Fruit fly (Drosophila melanogaster): ENCODE measurements around the gene Hsc70-2.
A peak's percentile ranks its signal among the peaks of the same experiment; 100 is the strongest.

Gene Hsc70-2

DNA sequence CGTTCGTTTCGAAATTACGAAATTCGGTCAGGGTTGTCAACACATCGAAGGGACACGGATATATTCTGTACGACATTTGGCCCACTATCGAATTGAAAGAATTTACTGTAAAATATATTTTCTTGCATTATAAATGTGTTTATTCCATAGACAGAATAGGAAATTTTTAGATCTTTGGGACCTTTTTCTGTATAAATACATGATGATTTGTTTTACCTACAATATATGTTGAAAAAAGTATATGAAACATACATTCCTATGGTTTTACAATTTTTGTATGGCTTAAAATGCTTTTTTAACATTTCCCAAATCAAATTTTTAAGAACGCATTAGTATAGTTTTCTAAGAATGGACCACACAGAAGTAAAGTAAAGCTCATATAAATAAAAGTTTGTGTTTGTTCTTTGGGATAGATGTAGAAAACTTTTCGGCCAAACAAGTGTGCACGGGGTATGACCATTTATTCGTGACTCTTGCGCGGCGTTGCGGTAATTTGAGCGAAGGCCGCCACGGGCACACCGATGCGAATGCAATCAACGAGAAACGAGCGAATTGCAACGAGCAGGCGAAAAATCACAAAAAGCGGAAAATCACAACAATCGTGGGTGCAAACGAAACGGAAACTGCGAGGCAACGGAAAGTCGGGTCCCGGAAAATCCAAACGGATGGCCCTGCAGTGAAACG, 46.9 kb upstream of the Hsc70-2 start, which contains the start of the genes CG17327, CG44194 and CG7518 (continued):
- TF ChIP-seq chif (GFP tag; optimal IDR thresholded peaks at IDR 0.05) = peak in 1 of 2 experiments; percentile 7
- TF ChIP-seq CG13123 (GFP tag; optimal IDR thresholded peaks at IDR 0.05) = no peak
- TF ChIP-seq dmrt11E (tag; optimal IDR thresholded peaks at IDR 0.05) = no peak
- no peak for TF ChIP-seq CG31441 (GFP tag; IDR thresholded peaks at IDR 0.05)
- peak; percentile 37; the same call in 1 of the 2 replicates for TF ChIP-seq bbx (GFP tag; IDR thresholded peaks at IDR 0.05; ENCODE audit: partially characterized antibody)
- no peak for TF ChIP-seq cg (GFP tag; optimal IDR thresholded peaks at IDR 0.05)
- TF ChIP-seq CHES-1-like (GFP tag; optimal IDR thresholded peaks at IDR 0.05) = peak; percentile 0
- TF ChIP-seq Atf-2 (GFP tag; optimal IDR thresholded peaks at IDR 0.05) = no peak
- TF ChIP-seq Opbp (GFP tag; IDR thresholded peaks at IDR 0.05; ENCODE audit: partially characterized antibody) = peak; percentile 47; the same call in 1 of the 3 replicates
- TF ChIP-seq HLHmδ (GFP tag; optimal IDR thresholded peaks at IDR 0.05) = no peak
- TF ChIP-seq C15 (GFP tag; IDR thresholded peaks at IDR 0.05) = no peak
- peak; percentile 47; the same call in 2 of the 3 replicates for TF ChIP-seq knrl (GFP tag; IDR thresholded peaks at IDR 0.05; ENCODE audit: partially characterized antibody)
- TF ChIP-seq Elba2 (GFP tag; optimal IDR thresholded peaks at IDR 0.05) = no peak
- TF ChIP-seq CG6654 (GFP tag; optimal IDR thresholded peaks at IDR 0.05) = no peak
- TF ChIP-seq slbo (GFP tag; IDR thresholded peaks at IDR 0.05) = peak; percentile 56
- TF ChIP-seq NfI (GFP tag; optimal IDR thresholded peaks at IDR 0.05) = no peak
- peak; percentile 58 for TF ChIP-seq CG4617 (GFP tag; optimal IDR thresholded peaks at IDR 0.05; ENCODE audit: borderline replicate concordance)
- peak in 1 of 3 experiments; percentile 52 for TF ChIP-seq lola (GFP tag; optimal IDR thresholded peaks at IDR 0.05)
- TF ChIP-seq NC2α (GFP tag; optimal IDR thresholded peaks at IDR 0.05) = no peak
- no peak for TF ChIP-seq CG2889 (GFP tag; IDR thresholded peaks at IDR 0.05)
- TF ChIP-seq sima (GFP tag; optimal IDR thresholded peaks at IDR 0.05) = no peak
- TF ChIP-seq ATbp (GFP tag; optimal IDR thresholded peaks at IDR 0.05) = no peak
- no peak for TF ChIP-seq Atf3 (GFP tag; optimal IDR thresholded peaks at IDR 0.05)
- no peak for TF ChIP-seq tna (GFP tag; IDR thresholded peaks at IDR 0.05; ENCODE audit: partially characterized antibody)
- TF ChIP-seq zfh2 (GFP tag; optimal IDR thresholded peaks at IDR 0.05) = no peak
- no peak for TF ChIP-seq CG4854 (GFP tag; optimal IDR thresholded peaks at IDR 0.05)
- no peak for TF ChIP-seq CG10959 (GFP tag; IDR thresholded peaks at IDR 0.05)
- peak; percentile 29; the same call in 1 of the 2 replicates for TF ChIP-seq Rfx (GFP tag; IDR thresholded peaks at IDR 0.05)
- TF ChIP-seq CG10366 (GFP tag; IDR thresholded peaks at IDR 0.05) = no peak
- no peak for TF ChIP-seq Ada2b (GFP tag; IDR thresholded peaks at IDR 0.05)
- TF ChIP-seq ken (GFP tag; IDR thresholded peaks at IDR 0.05) = no peak
- peak; percentile 32 for TF ChIP-seq CG13287 (GFP tag; IDR thresholded peaks at IDR 0.05; ENCODE audit: partially characterized antibody)
- no peak for TF ChIP-seq tgo (GFP tag; IDR thresholded peaks at IDR 0.05)
- no peak for TF ChIP-seq CG15073 (GFP tag; optimal IDR thresholded peaks at IDR 0.05)
- TF ChIP-seq CG6689 (GFP tag; IDR thresholded peaks at IDR 0.05) = no peak
- TF ChIP-seq Sry-δ (GFP tag; optimal IDR thresholded peaks at IDR 0.05) = peak; percentile 60
- TF ChIP-seq CG9727 (GFP tag; optimal IDR thresholded peaks at IDR 0.05) = peak; percentile 32
- no peak for TF ChIP-seq mld (GFP tag; IDR thresholded peaks at IDR 0.05; ENCODE audit: partially characterized antibody)
- TF ChIP-seq gro (GFP tag; optimal IDR thresholded peaks at IDR 0.05) = no peak
- peak; percentile 27 for TF ChIP-seq mam (GFP tag; optimal IDR thresholded peaks at IDR 0.05)
- TF ChIP-seq pita (GFP tag; optimal IDR thresholded peaks at IDR 0.05) = no peak
- TF ChIP-seq tll (GFP tag; optimal IDR thresholded peaks at IDR 0.05) = peak in 1 of 2 experiments; percentile 25
- no peak for TF ChIP-seq Bdp1 (GFP tag; optimal IDR thresholded peaks at IDR 0.05)
- peak; percentile 5 for TF ChIP-seq fd96Cb (tag; optimal IDR thresholded peaks at IDR 0.05)
- peak; percentile 96 for TF ChIP-seq ssp (GFP tag; IDR thresholded peaks at IDR 0.05)
- no peak for TF ChIP-seq CG8765 (GFP tag; IDR thresholded peaks at IDR 0.05)
- TF ChIP-seq mirr (GFP tag; optimal IDR thresholded peaks at IDR 0.05) = no peak
- TF ChIP-seq CG3726 (GFP tag; IDR thresholded peaks at IDR 0.05) = no peak
- no peak for TF ChIP-seq CG18764 (GFP tag; optimal IDR thresholded peaks at IDR 0.05)

Data from whole organism, embryonic.